Worm (Caenorhabditis elegans): Measurements from ENCODE around the gene col-141.

Gene col-141

ce11 chrV:6793744-6794239 lies 35.7 kb upstream of the col-141 start, which contains the start of gene ZC404.1 (continued):
- peak in 1 of 2 experiments; percentile 3 for TF ChIP-seq lin-35 (GFP tag; optimal IDR thresholded peaks at IDR 0.05)
- TF ChIP-seq efl-3 (GFP tag; optimal IDR thresholded peaks at IDR 0.05) = no peak
- no peak for TF ChIP-seq ceh-63 (GFP tag; optimal IDR thresholded peaks at IDR 0.05)
- TF ChIP-seq ztf-4 (tag; optimal IDR thresholded peaks at IDR 0.05) = no peak
- no peak for TF ChIP-seq skn-1 (tag; optimal IDR thresholded peaks at IDR 0.05)
- TF ChIP-seq ces-1 (GFP tag; optimal IDR thresholded peaks at IDR 0.05) = no peak
- no peak for TF ChIP-seq xbp-1 (tag; optimal IDR thresholded peaks at IDR 0.05)
- no peak for TF ChIP-seq elt-2 (tag; optimal IDR thresholded peaks at IDR 0.05)
- no peak for TF ChIP-seq tlp-1 (tag; optimal IDR thresholded peaks at IDR 0.05)
- TF ChIP-seq nhr-237 (tag; optimal IDR thresholded peaks at IDR 0.05) = no peak
- TF ChIP-seq mab-9 (GFP tag; IDR thresholded peaks at IDR 0.05) = no peak
- peak; percentile 64 for TF ChIP-seq fkh-8 (tag; optimal IDR thresholded peaks at IDR 0.05)
- no peak for TF ChIP-seq lin-15B (tag; optimal IDR thresholded peaks at IDR 0.05)
- TF ChIP-seq unc-130 (tag; optimal IDR thresholded peaks at IDR 0.05) = no peak
- TF ChIP-seq ets-5 (GFP tag; IDR thresholded peaks at IDR 0.05) = no peak
- no peak for TF ChIP-seq aly-2 (tag; optimal IDR thresholded peaks at IDR 0.05)
- TF ChIP-seq egl-13 (tag; optimal IDR thresholded peaks at IDR 0.05) = no peak
- no peak for TF ChIP-seq ceh-90 (tag; optimal IDR thresholded peaks at IDR 0.05)
- TF ChIP-seq irx-1 (tag; optimal IDR thresholded peaks at IDR 0.05) = no peak
- TF ChIP-seq zag-1 (tag; optimal IDR thresholded peaks at IDR 0.05) = no peak
- TF ChIP-seq mep-1 (tag; optimal IDR thresholded peaks at IDR 0.05) = no peak
- no peak for TF ChIP-seq mef-2 (tag; optimal IDR thresholded peaks at IDR 0.05)
- no peak for TF ChIP-seq dpl-1 (GFP tag; optimal IDR thresholded peaks at IDR 0.05)
- no peak for TF ChIP-seq sup-37 (GFP tag; optimal IDR thresholded peaks at IDR 0.05)
- TF ChIP-seq lin-13 (GFP tag; optimal IDR thresholded peaks at IDR 0.05) = no peak
- TF ChIP-seq mdl-1 (tag; optimal IDR thresholded peaks at IDR 0.05) = no peak
- TF ChIP-seq ztf-11 (tag; optimal IDR thresholded peaks at IDR 0.05) = no peak
- no peak for TF ChIP-seq fkh-4 (tag; optimal IDR thresholded peaks at IDR 0.05; ENCODE audit: borderline replicate concordance)
- TF ChIP-seq C16A3.4 (tag; optimal IDR thresholded peaks at IDR 0.05) = no peak
- no peak; the same call in 1 of the 2 replicates for TF ChIP-seq isw-1 (GFP tag; IDR thresholded peaks at IDR 0.05)
- no peak for TF ChIP-seq Y116A8C.19 (tag; optimal IDR thresholded peaks at IDR 0.05; ENCODE audit: borderline replicate concordance)

- TF ChIP-seq rnt-1 (tag; optimal IDR thresholded peaks at IDR 0.05) (peak; percentile 2), lin-15B (tag; optimal IDR thresholded peaks at IDR 0.05) (no peak), pqm-1 (tag; optimal IDR thresholded peaks at IDR 0.05) (no peak), xbp-1 (tag; optimal IDR thresholded peaks at IDR 0.05) (peak; percentile 13), ama-1 (optimal IDR thresholded peaks at IDR 0.05) (no peak), mab-9 (GFP tag; IDR thresholded peaks at IDR 0.05) (no peak), blmp-1 (tag; optimal IDR thresholded peaks at IDR 0.05) (peak; percentile 10), F16B12.6 (tag; optimal IDR thresholded peaks at IDR 0.05) (no peak), ceh-88 (GFP tag; IDR thresholded peaks at IDR 0.05) (no peak), jun-1 (tag; optimal IDR thresholded peaks at IDR 0.05) (no peak), nhr-85 (tag) (peak; percentile 84), elt-3 (tag; optimal IDR thresholded peaks at IDR 0.05) (no peak), nhr-47 (tag; optimal IDR thresholded peaks at IDR 0.05) (no peak), lir-3 (tag; optimal IDR thresholded peaks at IDR 0.05; ENCODE audit: poor library complexity) (no peak), egl-13 (tag; optimal IDR thresholded peaks at IDR 0.05) (no peak), C34B4.2 (tag; optimal IDR thresholded peaks at IDR 0.05) (no peak), fkh-8 (tag; optimal IDR thresholded peaks at IDR 0.05) (no peak), sup-37 (GFP tag; optimal IDR thresholded peaks at IDR 0.05) (no peak), nhr-84 (tag; optimal IDR thresholded peaks at IDR 0.05) (no peak), vab-15 (tag; optimal IDR thresholded peaks at IDR 0.05) (no peak), zag-1 (tag; optimal IDR thresholded peaks at IDR 0.05) (no peak), lin-35 (GFP tag; optimal IDR thresholded peaks at IDR 0.05) (no peak), hpl-2 (GFP tag; optimal IDR thresholded peaks at IDR 0.05) (no peak), lin-14 (GFP tag; optimal IDR thresholded peaks at IDR 0.05) (no peak), mdl-1 (tag; optimal IDR thresholded peaks at IDR 0.05) (no peak), ztf-11 (tag; optimal IDR thresholded peaks at IDR 0.05) (no peak), nhr-12 (tag; optimal IDR thresholded peaks at IDR 0.05) (no peak), nhr-20 (tag; optimal IDR thresholded peaks at IDR 0.05) (peak; percentile 32), nhr-90 (tag; optimal IDR thresholded peaks at IDR 0.05; ENCODE audit: poor library complexity) (no peak), ets-5 (GFP tag; IDR thresholded peaks at IDR 0.05) (no peak), aly-2 (tag; optimal IDR thresholded peaks at IDR 0.05) (no peak), snu-23 (GFP tag; optimal IDR thresholded peaks at IDR 0.05) (peak; percentile 1), nhr-237 (tag; optimal IDR thresholded peaks at IDR 0.05) (no peak)
These were observed 33.2 kb upstream of the col-141 start for ce11 chrV:6796264-6796663.

Data from whole organism, L1 larva.